In genomic region chrV:11927346-11927745, ce11 we compare ENCODE assay signal across 2 worm cellular contexts.
TF ChIP-seq lines count a peak whose summit lies in the region.

Gene osm-6 (minus strand): TSS chrV:11927446.

TF ChIP-seq in whole organism, L1 larva, 84 proteins besides CTCF, POLR2A, EP300 and RAD21:
- no peak for TF ChIP-seq isw-1 (GFP tag; IDR thresholded peaks at IDR 0.05; lab: Robert Waterston, UW)
- TF ChIP-seq rnt-1 (tag; optimal IDR thresholded peaks at IDR 0.05; lab: Kevin White, UChicago) = no peak
- no peak for TF ChIP-seq lin-13 (GFP tag; optimal IDR thresholded peaks at IDR 0.05; lab: Kevin White, UChicago)
- TF ChIP-seq nhr-47 (tag; optimal IDR thresholded peaks at IDR 0.05; lab: Kevin White, UChicago) = no peak
- TF ChIP-seq nhr-71 (tag; optimal IDR thresholded peaks at IDR 0.05; lab: Kevin White, UChicago) = peak; percentile 2
- TF ChIP-seq efl-3 (GFP tag; optimal IDR thresholded peaks at IDR 0.05; lab: Kevin White, UChicago) = no peak
- TF ChIP-seq fkh-8 (tag; optimal IDR thresholded peaks at IDR 0.05; lab: Kevin White, UChicago) = peak; percentile 46
- no peak for TF ChIP-seq vab-15 (tag; optimal IDR thresholded peaks at IDR 0.05; lab: Kevin White, UChicago)
- TF ChIP-seq lin-35 (GFP tag; optimal IDR thresholded peaks at IDR 0.05; lab: Kevin White, UChicago) = no peak
- TF ChIP-seq pag-3 (tag; optimal IDR thresholded peaks at IDR 0.05; lab: Kevin White, UChicago; ENCODE audit: borderline replicate concordance, insufficient read depth) = no peak

TF ChIP-seq in whole organism, mixed stage, embryonic, 35 proteins besides CTCF, POLR2A, EP300 and RAD21:
- TF ChIP-seq nhr-76 (tag; optimal IDR thresholded peaks at IDR 0.05; lab: Kevin White, UChicago) (no peak), sptf-1 (tag; optimal IDR thresholded peaks at IDR 0.05; lab: Kevin White, UChicago) (no peak), unc-120 (tag; optimal IDR thresholded peaks at IDR 0.05; lab: Kevin White, UChicago; ENCODE audit: poor library complexity, severe bottlenecking) (no peak), drap-1 (GFP tag; optimal IDR thresholded peaks at IDR 0.05; lab: Kevin White, UChicago) (no peak), ces-1 (GFP tag; optimal IDR thresholded peaks at IDR 0.05; lab: Kevin White, UChicago) (peak; percentile 1), mab-5 (tag; optimal IDR thresholded peaks at IDR 0.05; lab: Kevin White, UChicago) (no peak), lsy-2 (tag; optimal IDR thresholded peaks at IDR 0.05; lab: Kevin White, UChicago) (no peak)

Comparison
In these comparisons a context has a peak if more than half of its experiments do, and no peak if none do; other contexts are left out.
1. Of the 14 proteins assayed by ChIP-seq in both whole organism, L1 larva and whole organism, mixed stage, embryonic: peak only in whole organism, L1 larva: none; only in whole organism, mixed stage, embryonic: ces-1; in both: none; in neither: 13.